Fruit fly (Drosophila melanogaster) S2 (cell line): ENCODE data around the gene CG32485.

Experiments
- CG8478 ChIP-seq: fragments of >200 bp; optimal IDR thresholded peaks from 2 replicates; lab custom pipeline; 2018
- CTCF ChIP-seq, 2 experiments: fragments of >200 bp; optimal IDR thresholded peaks; 2 replicates each; lab custom pipeline; 2018

DNA sequence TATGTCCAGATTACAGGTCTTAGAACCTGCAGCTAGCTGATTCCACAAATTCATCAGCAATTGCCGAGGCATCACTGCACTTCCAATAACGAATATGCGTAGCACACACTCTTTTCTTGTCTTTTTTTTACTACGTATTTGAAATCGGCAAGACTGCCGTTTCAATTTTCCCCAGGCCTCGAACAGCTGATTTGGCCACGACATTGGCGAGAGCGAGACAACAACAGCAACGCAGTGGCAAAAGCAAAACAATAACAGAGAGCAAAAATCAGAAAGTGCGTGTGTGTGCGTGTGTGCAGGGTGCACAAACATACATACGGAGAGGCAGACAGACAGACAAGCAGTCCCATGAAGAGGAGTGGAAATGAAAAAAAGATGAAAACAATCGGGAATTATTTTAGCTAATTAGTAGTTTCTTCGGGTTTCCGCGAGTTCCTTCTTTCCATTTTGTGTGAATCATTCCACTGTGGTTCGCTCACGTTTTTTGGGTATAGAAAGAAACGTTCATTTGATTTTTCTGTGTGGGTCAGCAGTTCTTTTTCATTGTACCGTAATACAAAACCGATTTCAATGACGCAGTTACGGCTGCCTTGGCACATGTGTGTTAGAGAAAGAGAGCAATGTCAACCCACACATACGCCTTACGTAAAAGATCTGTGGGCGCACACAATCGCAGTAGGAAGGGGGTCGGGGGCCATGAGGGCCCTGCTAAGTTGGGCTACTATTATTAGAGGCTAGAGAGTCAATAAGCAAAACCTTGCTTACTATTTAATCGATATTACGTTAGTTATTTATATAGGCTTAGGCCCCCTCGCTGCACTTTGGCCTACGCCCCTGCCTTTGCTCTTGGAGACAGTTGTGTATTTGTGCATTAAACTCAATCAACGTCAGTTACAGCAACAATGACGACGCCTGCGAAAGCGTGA lies 10.2 kb downstream of the CG32485 start:
- no peak for TF ChIP-seq CG8478 (lab: Kevin White, UChicago)
- TF ChIP-seq CTCF (optimal IDR thresholded peaks at IDR 0.05; lab: Kevin White, UChicago): no peak
